Worm (Caenorhabditis elegans): ENCODE measurements around the gene F25E5.5.

DNA sequence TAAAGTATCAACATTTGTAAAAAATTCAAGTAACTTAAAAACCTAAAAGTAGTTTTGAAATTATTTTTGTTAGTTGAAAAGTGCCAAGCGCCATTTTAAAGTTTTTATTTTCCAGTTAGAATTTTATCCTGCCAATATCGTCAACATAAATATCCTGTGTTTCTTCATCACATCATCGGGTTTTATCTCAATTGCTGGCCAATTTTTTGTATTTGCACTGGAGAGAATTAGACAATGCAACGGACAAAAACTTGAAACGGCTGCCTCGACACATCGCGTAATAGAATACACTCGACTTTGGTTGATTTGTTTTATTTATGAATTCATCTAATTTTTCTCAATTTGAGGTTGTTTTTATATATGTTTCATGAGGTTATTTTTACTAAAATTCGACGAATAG, 7.9 kb downstream of the F25E5.5 start, which contains the start of gene F25E5.2:
- no peak for TF ChIP-seq mdl-1 (tag; optimal IDR thresholded peaks at IDR 0.05)
- TF ChIP-seq unc-62 (GFP tag; optimal IDR thresholded peaks at IDR 0.05) = no peak
- TF ChIP-seq mab-5 (tag; optimal IDR thresholded peaks at IDR 0.05) = no peak
- no peak for TF ChIP-seq sma-9 (GFP tag; optimal IDR thresholded peaks at IDR 0.05)
- TF ChIP-seq sma-9 (tag; optimal IDR thresholded peaks at IDR 0.05) = no peak
- TF ChIP-seq aly-2 (tag; optimal IDR thresholded peaks at IDR 0.05) = no peak
- TF ChIP-seq ceh-82 (tag; optimal IDR thresholded peaks at IDR 0.05) = no peak
- TF ChIP-seq nhr-6 (tag; optimal IDR thresholded peaks at IDR 0.05) = no peak
- no peak for TF ChIP-seq nhr-12 (tag; optimal IDR thresholded peaks at IDR 0.05)
- TF ChIP-seq elt-1 (tag; optimal IDR thresholded peaks at IDR 0.05) = no peak
- no peak for TF ChIP-seq nhr-11 (tag; optimal IDR thresholded peaks at IDR 0.05)
- TF ChIP-seq ama-1 (optimal IDR thresholded peaks at IDR 0.05) = no peak
- no peak for TF ChIP-seq C34F6.9 (tag; optimal IDR thresholded peaks at IDR 0.05)

All from whole organism, L2 larva.